Worm (Caenorhabditis elegans) whole organism, early embryonic: Measurements from ENCODE around the gene C24G6.8.

Source experiments
- B0310.2 ChIP-seq: sonication (generic microtip); optimal IDR thresholded peaks from 2 replicates; lab custom pipeline; 2016; ENCODE audit warnings: mild to moderate bottlenecking, missing genetic modification characterization, missing compliant biosample characterization
- F13C5.2 ChIP-seq: sonication (generic microtip); optimal IDR thresholded peaks from 2 replicates; lab custom pipeline; 2017; ENCODE audit warnings: mild to moderate bottlenecking, missing genetic modification characterization, inconsistent platforms, missing compliant biosample characterization
- aly-1 ChIP-seq: sonication (generic microtip); optimal IDR thresholded peaks from 2 replicates; lab custom pipeline; 2016; ENCODE audit warnings: missing genetic modification characterization, missing compliant biosample characterization
- ama-1 ChIP-seq: fragments of 150-350 bp; optimal IDR thresholded peaks from 2 replicates; lab custom pipeline; 2014
- ceh-36 ChIP-seq: sonication (generic microtip); optimal IDR thresholded peaks from 2 replicates; lab custom pipeline; 2016; ENCODE audit warnings: missing genetic modification characterization, inconsistent platforms, missing compliant biosample characterization
- ets-7 ChIP-seq: sonication (generic microtip); optimal IDR thresholded peaks from 2 replicates; lab custom pipeline; 2016; ENCODE audit warnings: missing genotype, missing genetic modification characterization, missing compliant biosample characterization
- flt-1 ChIP-seq: fragments of 200-800 bp; sonication (Bioruptor generic); IDR thresholded peaks from 2 replicates; pipeline ENCODE4 v1.3.6; 2022; ENCODE audit warnings: missing genetic modification characterization, missing compliant biosample characterization
- hmbx-1 ChIP-seq: sonication (generic microtip); optimal IDR thresholded peaks from 2 replicates; lab custom pipeline; 2016; ENCODE audit warnings: mild to moderate bottlenecking, missing genetic modification characterization, missing compliant biosample characterization
- hmg-4 ChIP-seq: fragments of 200-800 bp; sonication (Bioruptor generic); optimal IDR thresholded peaks from 2 replicates; lab custom pipeline; 2018; ENCODE audit warnings: mild to moderate bottlenecking, missing genetic modification characterization, missing compliant biosample characterization
- hnd-1 ChIP-seq: sonication (generic microtip); optimal IDR thresholded peaks from 2 replicates; lab custom pipeline; 2016; ENCODE audit warnings: missing genetic modification characterization, missing compliant biosample characterization
- scrt-1 ChIP-seq: fragments of 200-800 bp; sonication (Bioruptor generic); IDR thresholded peaks from 2 replicates; pipeline ENCODE4 v1.3.6; 2022; ENCODE audit warnings: missing genetic modification characterization, missing compliant biosample characterization
- tbx-11 ChIP-seq: fragments of 200-800 bp; sonication (Bioruptor generic); IDR thresholded peaks from 2 replicates; pipeline ENCODE4 v1.3.6; 2022; ENCODE audit warnings: missing genetic modification characterization, missing compliant biosample characterization
- tbx-37 ChIP-seq: fragments of 200-800 bp; sonication (Bioruptor generic); conservative IDR thresholded peaks from 2 replicates; pipeline ENCODE4 v1.3.6; 2022; ENCODE audit warnings: missing genetic modification reagents, missing genetic modification characterization, missing compliant biosample characterization

- TF ChIP-seq ets-7 (tag; lab: Kevin White, UChicago) (no peak), flt-1 (GFP tag; lab: Robert Waterston, UW) (no peak), tbx-11 (GFP tag; lab: Robert Waterston, UW) (no peak), F13C5.2 (tag; lab: Kevin White, UChicago) (peak; percentile 24), aly-1 (tag; lab: Kevin White, UChicago) (no peak), ama-1 (no peak), tbx-37 (no peak), hmbx-1 (tag; lab: Kevin White, UChicago) (no peak), ceh-36 (tag; lab: Kevin White, UChicago) (no peak), B0310.2 (tag; lab: Kevin White, UChicago) (no peak), scrt-1 (GFP tag; lab: Robert Waterston, UW) (no peak), hnd-1 (tag; lab: Kevin White, UChicago) (no peak), hmg-4 (GFP tag; lab: Kevin White, UChicago) (no peak)
Observed at ce11 chrV:5584293-5584776, 48.7 kb upstream of the C24G6.8 start, which contains the start of gene pas-6.
